Fruit fly (Drosophila melanogaster): ENCODE data around the gene Ssl2.

DNA sequence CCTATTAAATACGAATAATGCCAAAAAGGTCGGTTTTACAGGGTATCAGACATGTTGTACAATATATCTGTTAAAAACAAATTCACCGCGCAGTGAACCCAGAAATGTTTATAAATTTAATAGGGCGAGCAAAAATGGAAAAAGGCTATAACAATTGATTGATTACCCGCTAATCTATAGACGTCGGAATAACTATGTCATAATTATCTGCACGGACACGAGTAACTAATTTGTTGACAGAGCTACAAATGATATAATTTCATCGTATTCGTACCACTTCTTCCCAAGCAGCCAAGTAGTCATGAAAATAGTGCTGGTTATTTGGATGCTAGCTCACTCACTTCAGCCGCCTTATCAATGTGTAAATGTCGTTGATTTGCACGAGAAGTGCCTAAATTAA lies 7.8 kb downstream of the Ssl2 start, which contains the start of gene CG14518:
- TF ChIP-seq CG14655 (GFP tag; optimal IDR thresholded peaks at IDR 0.05) (no peak), CG13204 (GFP tag; optimal IDR thresholded peaks at IDR 0.05) (no peak), CG34367 (tag; optimal IDR thresholded peaks at IDR 0.05) (no peak), Snoo (tag; optimal IDR thresholded peaks at IDR 0.05) (no peak), CG32121 (GFP tag; IDR thresholded peaks at IDR 0.05) (no peak), Pif1A (GFP tag; optimal IDR thresholded peaks at IDR 0.05) (no peak), fd96Ca (GFP tag; IDR thresholded peaks at IDR 0.05) (no peak)
